Fruit fly (Drosophila melanogaster) whole organism, embryonic: ENCODE results near the gene Pcyt1.

Source experiments
- CG10366 ChIP-seq: fragments of 200-800 bp; sonication (Bioruptor generic); IDR thresholded peaks from 2 replicates; pipeline ENCODE4 v1.3.6; 2022; ENCODE audit warnings: missing biosample characterization, missing genetic modification characterization
- CG10543 ChIP-seq: fragments of 200-800 bp; sonication (Bioruptor generic); optimal IDR thresholded peaks from 3 replicates; lab custom pipeline; 2017; ENCODE audit warnings: missing biosample characterization, mild to moderate bottlenecking, missing genetic modification characterization, moderate library complexity
- CG10565 ChIP-seq: fragments of 200-800 bp; sonication (Bioruptor generic); optimal IDR thresholded peaks from 3 replicates; lab custom pipeline; 2016; ENCODE audit warnings: missing biosample characterization, mild to moderate bottlenecking, missing genetic modification characterization
- CG11085 ChIP-seq: fragments of 200-800 bp; sonication (Bioruptor generic); IDR thresholded peaks from 2 replicates; pipeline ENCODE4 v1.3.6; 2022; ENCODE audit warnings: missing biosample characterization, missing genetic modification characterization
- CG11093 ChIP-seq: fragments of 200-800 bp; sonication (Bioruptor generic); IDR thresholded peaks from 3 replicates; pipeline ENCODE4 v1.3.6; 2022; ENCODE audit warnings: missing biosample characterization, missing genetic modification characterization
- CG11398 ChIP-seq: fragments of 200-800 bp; sonication (Bioruptor generic); optimal IDR thresholded peaks from 2 replicates; lab custom pipeline; 2016; ENCODE audit warnings: missing biosample characterization, missing genetic modification characterization
- CG11695 ChIP-seq: fragments of 200-800 bp; sonication (Bioruptor generic); IDR thresholded peaks from 3 replicates; pipeline ENCODE4 v1.3.6; 2022; ENCODE audit warnings: missing biosample characterization, missing genetic modification characterization
- CG12659 ChIP-seq: fragments of 200-800 bp; sonication (Bioruptor generic); optimal IDR thresholded peaks from 3 replicates; lab custom pipeline; 2017; ENCODE audit warnings: mild to moderate bottlenecking, missing biosample characterization, missing genetic modification reagents, missing genetic modification characterization
- CG12769 ChIP-seq: fragments of 200-800 bp; sonication (Bioruptor generic); optimal IDR thresholded peaks from 2 replicates; lab custom pipeline; 2019; ENCODE audit warnings: missing biosample characterization, mild to moderate bottlenecking, missing genetic modification characterization, moderate library complexity
- CG14014 ChIP-seq: fragments of 200-800 bp; sonication (Bioruptor generic); IDR thresholded peaks from 2 replicates; pipeline ENCODE4 v1.3.6; 2022; ENCODE audit warnings: missing biosample characterization, missing genetic modification characterization
- CG14860 ChIP-seq: fragments of 200-800 bp; sonication (Bioruptor generic); IDR thresholded peaks from 3 replicates; pipeline ENCODE4 v1.3.6; 2022; ENCODE audit warnings: missing biosample characterization, missing genetic modification characterization; ENCODE audit not compliant: partially characterized antibody
- CG17328 ChIP-seq: fragments of 200-800 bp; sonication (Bioruptor generic); IDR thresholded peaks from 2 replicates; pipeline ENCODE4 v1.3.6; 2022; ENCODE audit warnings: missing biosample characterization, missing genetic modification characterization
- CG1792 ChIP-seq: fragments of 200-800 bp; sonication (Bioruptor generic); optimal IDR thresholded peaks from 2 replicates; lab custom pipeline; 2016; ENCODE audit warnings: missing biosample characterization, missing genetic modification characterization
- CG2120 ChIP-seq: fragments of 200-800 bp; sonication (Bioruptor generic); optimal IDR thresholded peaks from 3 replicates; lab custom pipeline; 2016; ENCODE audit warnings: missing biosample characterization, missing genetic modification characterization
- CG2889 ChIP-seq: fragments of 200-800 bp; sonication (Bioruptor generic); IDR thresholded peaks from 3 replicates; pipeline ENCODE4 v1.3.6; 2022; ENCODE audit warnings: missing biosample characterization, missing genetic modification characterization
- CG30431 ChIP-seq: fragments of 200-800 bp; sonication (Bioruptor generic); optimal IDR thresholded peaks from 2 replicates; lab custom pipeline; 2017; ENCODE audit warnings: missing biosample characterization, missing genetic modification characterization
- CG3281 ChIP-seq: fragments of 200-800 bp; sonication (Bioruptor generic); optimal IDR thresholded peaks from 3 replicates; lab custom pipeline; 2017; ENCODE audit warnings: missing biosample characterization, mild to moderate bottlenecking, missing genetic modification characterization
- CG6175 ChIP-seq: fragments of 200-800 bp; sonication (Bioruptor generic); IDR thresholded peaks from 3 replicates; pipeline ENCODE4 v1.3.6; 2022; ENCODE audit warnings: missing biosample characterization, missing genetic modification characterization
- CG6272 ChIP-seq: fragments of 200-800 bp; sonication (Bioruptor generic); IDR thresholded peaks from 2 replicates; pipeline ENCODE4 v1.3.6; 2022; ENCODE audit warnings: missing biosample characterization, missing genetic modification characterization
- CG7928 ChIP-seq: fragments of 200-800 bp; sonication (Bioruptor generic); optimal IDR thresholded peaks from 2 replicates; lab custom pipeline; 2017; ENCODE audit warnings: missing biosample characterization, mild to moderate bottlenecking, missing genetic modification characterization
- CG7987 ChIP-seq: fragments of 200-800 bp; sonication (Bioruptor generic); optimal IDR thresholded peaks from 2 replicates; lab custom pipeline; 2018; ENCODE audit warnings: missing biosample characterization, mild to moderate bottlenecking, missing genetic modification characterization, moderate library complexity
- CG8359 ChIP-seq: fragments of 200-800 bp; sonication (Bioruptor generic); optimal IDR thresholded peaks from 2 replicates; lab custom pipeline; 2017; ENCODE audit warnings: missing biosample characterization, mild to moderate bottlenecking, missing genetic modification characterization, borderline replicate concordance
- CG8924 ChIP-seq: fragments of 200-800 bp; optimal IDR thresholded peaks from 3 replicates; lab custom pipeline; 2019; ENCODE audit warnings: missing biosample characterization, mild to moderate bottlenecking, missing genetic modification characterization, moderate library complexity
- Dek ChIP-seq: fragments of 200-800 bp; sonication (Bioruptor generic); optimal IDR thresholded peaks from 3 replicates; lab custom pipeline; 2019; ENCODE audit warnings: missing biosample characterization, mild to moderate bottlenecking, missing genetic modification characterization, moderate library complexity
- Dp ChIP-seq: fragments of 200-800 bp; sonication (Bioruptor generic); optimal IDR thresholded peaks from 2 replicates; lab custom pipeline; 2018; ENCODE audit warnings: missing biosample characterization, mild to moderate bottlenecking, missing genetic modification characterization, moderate library complexity
- ERR ChIP-seq: fragments of 200-800 bp; sonication (Bioruptor generic); optimal IDR thresholded peaks from 2 replicates; lab custom pipeline; 2016; ENCODE audit warnings: missing biosample characterization, missing genetic modification characterization
- Fer1 ChIP-seq: fragments of 200-800 bp; sonication (Bioruptor generic); optimal IDR thresholded peaks from 2 replicates; lab custom pipeline; 2017; ENCODE audit warnings: missing biosample characterization, mild to moderate bottlenecking, missing genetic modification characterization
- HLH4C ChIP-seq: fragments of 200-800 bp; sonication (Bioruptor generic); IDR thresholded peaks from 3 replicates; pipeline ENCODE4 v1.3.6; 2022; ENCODE audit warnings: missing biosample characterization, missing genetic modification characterization; ENCODE audit not compliant: partially characterized antibody
- Hr78 ChIP-seq, 2 experiments: fragments of 200-800 bp in 1 of 2; fragments of >200 bp in 1 of 2; sonication (Bioruptor generic) in 1 of 2; optimal IDR thresholded peaks; 2 replicates each; lab custom pipeline; 2017 to 2019; ENCODE audit warnings: missing biosample characterization in 2 of 2, missing genetic modification characterization in 2 of 2, mild to moderate bottlenecking in 1 of 2, moderate library complexity in 1 of 2
- MBD-R2 ChIP-seq: fragments of 200-800 bp; sonication (Bioruptor generic); IDR thresholded peaks from 2 replicates; pipeline ENCODE4 v1.3.6; 2022; ENCODE audit warnings: missing biosample characterization, missing genetic modification characterization
- Med ChIP-seq: fragments of 200-800 bp; sonication (Bioruptor generic); peaks from one replicate; lab custom pipeline; 2016; ENCODE audit warnings: missing biosample characterization, missing genetic modification characterization, mild to moderate bottlenecking, inconsistent platforms, moderate library complexity
- NC2β ChIP-seq: fragments of 200-800 bp; sonication (Bioruptor generic); optimal IDR thresholded peaks from 2 replicates; lab custom pipeline; 2016; ENCODE audit warnings: missing biosample characterization, missing genetic modification characterization
- PHDP ChIP-seq: fragments of 200-800 bp; sonication (Bioruptor generic); optimal IDR thresholded peaks from 3 replicates; lab custom pipeline; 2018; ENCODE audit warnings: missing biosample characterization, mild to moderate bottlenecking, missing genetic modification characterization, moderate library complexity
- Sin3A ChIP-seq: fragments of >200 bp; optimal IDR thresholded peaks from 2 replicates; lab custom pipeline; 2018
- Trl ChIP-seq, 3 experiments: fragments of >200 bp in 2 of 3; fragments of 200-800 bp in 1 of 3; sonication (Bioruptor generic) in 1 of 3; optimal IDR thresholded peaks; 2 replicates in 1 of 3; 3 replicates in 2 of 3; lab custom pipeline; 2016 to 2017; ENCODE audit warnings: missing biosample characterization in 1 of 3, missing genetic modification characterization in 1 of 3
- bowl ChIP-seq: fragments of 200-800 bp; sonication (Bioruptor generic); IDR thresholded peaks from 2 replicates; pipeline ENCODE4 v1.3.6; 2022; ENCODE audit warnings: missing biosample characterization, missing genetic modification characterization
- corto ChIP-seq: fragments of 200-800 bp; sonication (Bioruptor generic); optimal IDR thresholded peaks from 2 replicates; lab custom pipeline; 2016; ENCODE audit warnings: missing biosample characterization, mild to moderate bottlenecking, missing genetic modification characterization, moderate library complexity
- cwo ChIP-seq: fragments of 200-800 bp; sonication (Bioruptor generic); optimal IDR thresholded peaks from 3 replicates; lab custom pipeline; 2017; ENCODE audit warnings: missing biosample characterization, missing genetic modification characterization, mild to moderate bottlenecking, moderate library complexity, missing genetic modification reagents
- dpn ChIP-seq, 2 experiments: fragments of 200-800 bp; sonication (Bioruptor generic); optimal IDR thresholded peaks; 3 replicates each; lab custom pipeline; 2016; ENCODE audit warnings: missing biosample characterization in 2 of 2, missing genetic modification characterization in 2 of 2
- fd3F ChIP-seq: fragments of 200-800 bp; sonication (Bioruptor generic); optimal IDR thresholded peaks from 2 replicates; lab custom pipeline; 2018; ENCODE audit warnings: missing biosample characterization, mild to moderate bottlenecking, missing genetic modification characterization, moderate library complexity
- fru ChIP-seq: fragments of >200 bp; optimal IDR thresholded peaks from 2 replicates; lab custom pipeline; 2017
- ham ChIP-seq: fragments of 200-800 bp; sonication (Bioruptor generic); IDR thresholded peaks from 2 replicates; pipeline ENCODE4 v1.3.6; 2022; ENCODE audit warnings: missing biosample characterization, missing genetic modification characterization
- hth ChIP-seq: fragments of >200 bp; optimal IDR thresholded peaks from 2 replicates; lab custom pipeline; 2017; ENCODE audit warnings: inconsistent platforms
- kni ChIP-seq: fragments of 200-800 bp; sonication (Bioruptor generic); optimal IDR thresholded peaks from 3 replicates; lab custom pipeline; 2017; ENCODE audit warnings: mild to moderate bottlenecking, missing biosample characterization, missing genetic modification reagents, missing genetic modification characterization
- knrl ChIP-seq: fragments of 200-800 bp; sonication (Bioruptor generic); IDR thresholded peaks from 3 replicates; pipeline ENCODE4 v1.3.6; 2022; ENCODE audit warnings: missing biosample characterization, missing genetic modification characterization; ENCODE audit not compliant: partially characterized antibody
- nerfin-2 ChIP-seq: fragments of 200-800 bp; sonication (Bioruptor generic); IDR thresholded peaks from 2 replicates; pipeline ENCODE4 v1.3.6; 2022; ENCODE audit warnings: missing biosample characterization, missing genetic modification characterization; ENCODE audit not compliant: partially characterized antibody
- stwl ChIP-seq: fragments of 200-800 bp; sonication (Bioruptor generic); optimal IDR thresholded peaks from 3 replicates; lab custom pipeline; 2018; ENCODE audit warnings: missing biosample characterization, mild to moderate bottlenecking, missing genetic modification characterization, moderate library complexity
- tgo ChIP-seq: fragments of 200-800 bp; sonication (Bioruptor generic); IDR thresholded peaks from 3 replicates; pipeline ENCODE4 v1.3.6; 2022; ENCODE audit warnings: missing biosample characterization, missing genetic modification characterization
- vnd ChIP-seq: fragments of 200-800 bp; sonication (Bioruptor generic); IDR thresholded peaks from 3 replicates; pipeline ENCODE4 v1.3.6; 2022; ENCODE audit warnings: missing biosample characterization, missing genetic modification characterization; ENCODE audit not compliant: partially characterized antibody
- zfh1 ChIP-seq: fragments of 200-800 bp; sonication (Bioruptor generic); IDR thresholded peaks from 3 replicates; pipeline ENCODE4 v1.3.6; 2022; ENCODE audit warnings: missing biosample characterization, missing genetic modification characterization

Pcyt1 gene

DNA sequence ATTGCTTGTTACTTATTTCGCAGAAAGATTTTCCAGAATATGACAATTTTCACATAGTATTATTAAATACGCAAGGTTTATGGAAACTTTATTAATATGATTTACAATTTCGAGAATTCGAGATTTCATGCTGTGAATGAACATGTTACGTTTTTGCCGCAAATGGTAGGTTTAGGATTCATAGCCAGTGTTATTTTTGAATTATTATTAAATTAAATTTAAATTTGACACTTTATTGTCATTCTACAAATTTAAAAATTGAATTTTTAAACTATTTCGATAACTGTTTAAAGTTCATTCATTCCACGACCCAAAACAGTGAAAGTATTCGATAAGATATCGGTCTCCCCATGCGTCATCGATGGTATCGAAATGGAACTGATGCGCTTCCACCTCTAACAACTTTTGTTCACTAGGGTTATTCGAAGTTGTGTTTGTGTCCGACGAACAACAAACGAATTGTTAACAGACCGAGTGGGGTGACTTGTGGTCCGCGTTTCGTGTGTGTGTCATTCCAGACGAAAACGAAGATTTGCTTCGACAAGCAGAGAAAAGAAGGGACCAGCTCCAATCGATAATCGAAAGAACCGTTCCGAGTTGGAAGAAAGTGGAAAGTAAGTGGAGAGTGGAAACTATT lies at the start of gene Pcyt1, which contains the start of gene CG32313 (continued):
- peak; percentile 62 for TF ChIP-seq CG12659
- no peak for TF ChIP-seq ham
- no peak for TF ChIP-seq zfh1 (GFP tag; lab: Robert Waterston, UW)
- no peak for TF ChIP-seq CG2889
- TF ChIP-seq vnd = peak; percentile 79
- no peak for TF ChIP-seq tgo (GFP tag; lab: Robert Waterston, UW)
- peak; percentile 38 for TF ChIP-seq ERR (GFP tag; lab: Kevin White, UChicago)
- TF ChIP-seq Dp (GFP tag; lab: Kevin White, UChicago) = peak; percentile 79
- peak; percentile 15 for TF ChIP-seq CG12769 (tag; lab: Kevin White, UChicago)
- TF ChIP-seq CG11695 (GFP tag; lab: Robert Waterston, UW) = no peak
- TF ChIP-seq CG17328 = no peak
- TF ChIP-seq CG2120 (GFP tag; lab: Kevin White, UChicago) = peak; percentile 0
- TF ChIP-seq cwo (GFP tag; lab: Kevin White, UChicago) = no peak
- TF ChIP-seq CG11085 (GFP tag; lab: Robert Waterston, UW) = no peak
- no peak for TF ChIP-seq fd3F (GFP tag; lab: Kevin White, UChicago)
- TF ChIP-seq HLH4C = peak; percentile 91
- TF ChIP-seq Trl (optimal IDR thresholded peaks at IDR 0.05; lab: Kevin White, UChicago) = no peak
- no peak for TF ChIP-seq Trl (GFP tag; optimal IDR thresholded peaks at IDR 0.05; lab: Kevin White, UChicago)
- peak; percentile 58 for TF ChIP-seq Fer1
- TF ChIP-seq Sin3A (lab: Kevin White, UChicago) = peak; percentile 11
- TF ChIP-seq CG14860 (GFP tag; lab: Robert Waterston, UW) = peak; percentile 86
- TF ChIP-seq stwl (tag; lab: Kevin White, UChicago) = peak; percentile 94
- no peak for TF ChIP-seq CG1792 (GFP tag; lab: Kevin White, UChicago)
- peak; percentile 42 for TF ChIP-seq PHDP (tag; lab: Kevin White, UChicago)
- TF ChIP-seq CG10543 (GFP tag; lab: Kevin White, UChicago) = peak; percentile 44
- TF ChIP-seq CG3281 (GFP tag; lab: Kevin White, UChicago) = peak; percentile 31
- peak; percentile 89 for TF ChIP-seq nerfin-2 (GFP tag; lab: Robert Waterston, UW)
- TF ChIP-seq fru (lab: Kevin White, UChicago) = no peak
- TF ChIP-seq dpn (GFP tag; optimal IDR thresholded peaks at IDR 0.05; lab: Kevin White, UChicago) = peak in 1 of 2 experiments; percentile 6
- peak; percentile 85 for TF ChIP-seq knrl (GFP tag; lab: Robert Waterston, UW)
- peak; percentile 65 for TF ChIP-seq CG8924 (tag; lab: Kevin White, UChicago)
- TF ChIP-seq Med (GFP tag; lab: Kevin White, UChicago) = peak; percentile 82
- TF ChIP-seq kni (GFP tag; lab: Kevin White, UChicago) = no peak
- no peak for TF ChIP-seq CG10565
- TF ChIP-seq NC2β (GFP tag; lab: Kevin White, UChicago) = peak; percentile 11
- TF ChIP-seq CG6175 (GFP tag; lab: Robert Waterston, UW) = no peak
- no peak for TF ChIP-seq CG10366
- TF ChIP-seq CG7928 (GFP tag; lab: Kevin White, UChicago) = no peak
- peak; percentile 45 for TF ChIP-seq MBD-R2
- TF ChIP-seq Dek (tag; lab: Kevin White, UChicago) = peak; percentile 58
- TF ChIP-seq CG8359 = no peak
- TF ChIP-seq bowl (GFP tag; lab: Robert Waterston, UW) = no peak
- peak; percentile 73 for TF ChIP-seq CG7987 (GFP tag; lab: Kevin White, UChicago)
- TF ChIP-seq CG6272 (GFP tag; lab: Robert Waterston, UW) = no peak
- TF ChIP-seq CG11398 (GFP tag; lab: Kevin White, UChicago) = no peak
- TF ChIP-seq CG30431 (GFP tag; lab: Kevin White, UChicago) = no peak
- TF ChIP-seq CG14014 = no peak
- TF ChIP-seq CG11093 (GFP tag; lab: Robert Waterston, UW) = no peak
- TF ChIP-seq hth (lab: Kevin White, UChicago) = no peak
- peak; percentile 8 for TF ChIP-seq corto (GFP tag; lab: Kevin White, UChicago)
- no peak for TF ChIP-seq Hr78 (GFP tag; optimal IDR thresholded peaks at IDR 0.05; lab: Kevin White, UChicago)
